Worm (Caenorhabditis elegans) whole organism, L3 larva: ENCODE measurements around the gene F15G9.2.

Source experiments
- R02D3.7 ChIP-seq: fragments of 150-350 bp; optimal IDR thresholded peaks from 2 replicates; lab custom pipeline; 2014; ENCODE audit warnings: missing biosample characterization, missing genetic modification characterization
- aly-2 ChIP-seq: fragments of 150-350 bp; optimal IDR thresholded peaks from 2 replicates; lab custom pipeline; 2014; ENCODE audit warnings: missing biosample characterization, missing genetic modification characterization
- ama-1 ChIP-seq: fragments of 150-350 bp; optimal IDR thresholded peaks from 2 replicates; lab custom pipeline; 2018
- ceh-16 ChIP-seq: sonication (generic microtip); optimal IDR thresholded peaks from 2 replicates; lab custom pipeline; 2017; ENCODE audit warnings: missing biosample characterization, missing genetic modification characterization
- ceh-82 ChIP-seq: fragments of 150-350 bp; optimal IDR thresholded peaks from 2 replicates; lab custom pipeline; 2014; ENCODE audit warnings: missing biosample characterization, missing genetic modification characterization
- ceh-9 ChIP-seq: sonication (generic microtip); optimal IDR thresholded peaks from 2 replicates; lab custom pipeline; 2018; ENCODE audit warnings: missing biosample characterization, missing genetic modification characterization
- egl-5 ChIP-seq: fragments of 150-350 bp; optimal IDR thresholded peaks from 2 replicates; lab custom pipeline; 2017; ENCODE audit warnings: missing biosample characterization, missing genetic modification reagents, missing genetic modification characterization, inconsistent platforms
- elt-1 ChIP-seq: fragments of 150-350 bp; optimal IDR thresholded peaks from 2 replicates; lab custom pipeline; 2014; ENCODE audit warnings: missing biosample characterization, missing genetic modification characterization
- elt-2 ChIP-seq: sonication (generic microtip); optimal IDR thresholded peaks from 2 replicates; lab custom pipeline; 2016; ENCODE audit warnings: missing genetic modification reagents, mild to moderate bottlenecking, missing genetic modification characterization, missing compliant biosample characterization
- elt-3 ChIP-seq, 3 experiments: fragments of 150-350 bp in 1 of 3; sonication (generic microtip) in 2 of 3; optimal IDR thresholded peaks; 2 replicates in 2 of 3; 4 replicates in 1 of 3; lab custom pipeline; 2014 to 2017; ENCODE audit warnings: missing biosample characterization in 3 of 3, missing genetic modification characterization in 3 of 3
- eor-1 ChIP-seq, 2 experiments: fragments of 150-350 bp; optimal IDR thresholded peaks; 2 replicates each; lab custom pipeline; 2014 to 2018; ENCODE audit warnings: missing biosample characterization in 2 of 2, missing genetic modification characterization in 2 of 2
- fkh-10 ChIP-seq: sonication (generic microtip); optimal IDR thresholded peaks from 2 replicates; lab custom pipeline; 2017; ENCODE audit warnings: missing biosample characterization, missing genetic modification reagents, missing genetic modification characterization
- fkh-2 ChIP-seq: fragments of 150-350 bp; optimal IDR thresholded peaks from 2 replicates; lab custom pipeline; 2014; ENCODE audit warnings: missing biosample characterization, missing genetic modification reagents, missing genetic modification characterization
- hmg-11 ChIP-seq: sonication (generic microtip); optimal IDR thresholded peaks from 2 replicates; lab custom pipeline; 2016; ENCODE audit warnings: missing genetic modification characterization, missing compliant biosample characterization
- jun-1 ChIP-seq: fragments of 150-350 bp; optimal IDR thresholded peaks from 2 replicates; lab custom pipeline; 2014; ENCODE audit warnings: missing biosample characterization, missing genetic modification reagents, missing genetic modification characterization
- lin-15B ChIP-seq: fragments of 150-350 bp; optimal IDR thresholded peaks from 2 replicates; lab custom pipeline; 2014; ENCODE audit warnings: missing biosample characterization, missing genetic modification characterization
- lin-39 ChIP-seq: fragments of 150-350 bp; optimal IDR thresholded peaks from 2 replicates; lab custom pipeline; 2018; ENCODE audit warnings: missing biosample characterization, missing genetic modification reagents, missing genetic modification characterization
- nhr-11 ChIP-seq: fragments of 150-350 bp; optimal IDR thresholded peaks from 2 replicates; lab custom pipeline; 2014; ENCODE audit warnings: missing biosample characterization, missing genetic modification characterization
- nhr-12 ChIP-seq: fragments of 150-350 bp; optimal IDR thresholded peaks from 2 replicates; lab custom pipeline; 2014; ENCODE audit warnings: missing biosample characterization, missing genetic modification characterization
- nhr-23 ChIP-seq: fragments of 150-350 bp; optimal IDR thresholded peaks from 2 replicates; lab custom pipeline; 2014; ENCODE audit warnings: missing biosample characterization, missing genetic modification reagents, missing genetic modification characterization
- nhr-237 ChIP-seq: fragments of 150-350 bp; optimal IDR thresholded peaks from 2 replicates; lab custom pipeline; 2014; ENCODE audit warnings: missing biosample characterization, missing genetic modification characterization
- nhr-25 ChIP-seq: sonication (generic microtip); optimal IDR thresholded peaks from 2 replicates; lab custom pipeline; 2017; ENCODE audit warnings: missing biosample characterization, missing genetic modification characterization
- nhr-28 ChIP-seq: fragments of 150-350 bp; optimal IDR thresholded peaks from 2 replicates; lab custom pipeline; 2014; ENCODE audit warnings: missing biosample characterization, missing genetic modification characterization
- nhr-43 ChIP-seq: sonication (generic microtip); optimal IDR thresholded peaks from 2 replicates; lab custom pipeline; 2016; ENCODE audit warnings: mild to moderate bottlenecking, missing genetic modification characterization, missing compliant biosample characterization; ENCODE audit not compliant: poor library complexity, severe bottlenecking
- nhr-67 ChIP-seq: fragments of 150-350 bp; optimal IDR thresholded peaks from 2 replicates; lab custom pipeline; 2014; ENCODE audit warnings: missing biosample characterization, missing genetic modification characterization
- nhr-76 ChIP-seq: fragments of 150-350 bp; sonication (generic microtip); optimal IDR thresholded peaks from 5 replicates; lab custom pipeline; 2014; ENCODE audit warnings: missing biosample characterization, missing genetic modification characterization
- nhr-77 ChIP-seq: fragments of 150-350 bp; optimal IDR thresholded peaks from 2 replicates; lab custom pipeline; 2014; ENCODE audit warnings: missing biosample characterization, missing genetic modification characterization
- pha-4 ChIP-seq: fragments of 150-350 bp; optimal IDR thresholded peaks from 2 replicates; lab custom pipeline; 2014; ENCODE audit warnings: missing biosample characterization, missing genetic modification reagents, missing genetic modification characterization
- pqm-1 ChIP-seq: fragments of 150-350 bp; optimal IDR thresholded peaks from 2 replicates; lab custom pipeline; 2017; ENCODE audit warnings: missing biosample characterization, missing genetic modification characterization, inconsistent platforms
- snpc-4 ChIP-seq: fragments of 150-350 bp; optimal IDR thresholded peaks from 2 replicates; lab custom pipeline; 2014; ENCODE audit warnings: missing biosample characterization, missing genetic modification characterization
- tbx-2 ChIP-seq: sonication (generic microtip); optimal IDR thresholded peaks from 2 replicates; lab custom pipeline; 2016; ENCODE audit warnings: mild to moderate bottlenecking, missing genetic modification characterization, missing compliant biosample characterization
- unc-39 ChIP-seq: sonication (generic microtip); optimal IDR thresholded peaks from 4 replicates; lab custom pipeline; 2017; ENCODE audit warnings: missing biosample characterization, missing genetic modification characterization
- unc-62 ChIP-seq: fragments of 150-350 bp; sonication (generic microtip); optimal IDR thresholded peaks from 4 replicates; lab custom pipeline; 2014; ENCODE audit warnings: missing biosample characterization, missing genetic modification reagents, missing genetic modification characterization
- zag-1 ChIP-seq: fragments of 150-350 bp; optimal IDR thresholded peaks from 2 replicates; lab custom pipeline; 2014; ENCODE audit warnings: missing biosample characterization, missing genetic modification characterization
- ztf-11 ChIP-seq: fragments of 150-350 bp; optimal IDR thresholded peaks from 2 replicates; lab custom pipeline; 2014; ENCODE audit warnings: missing biosample characterization, missing genetic modification characterization
- ztf-4 ChIP-seq: fragments of 150-350 bp; optimal IDR thresholded peaks from 2 replicates; lab custom pipeline; 2014; ENCODE audit warnings: missing biosample characterization, missing genetic modification characterization

Gene F15G9.2

ce11 chrX:9679427-9679826 is 34.1 kb downstream of the F15G9.2 start:
- no peak for TF ChIP-seq R02D3.7 (tag; lab: Kevin White, UChicago)
- TF ChIP-seq pha-4 (tag; lab: Kevin White, UChicago), result peak; percentile 38
- TF ChIP-seq nhr-11 (tag; lab: Kevin White, UChicago), result no peak
- peak; percentile 82 for TF ChIP-seq elt-2 (tag; lab: Kevin White, UChicago)
- peak; percentile 57 for TF ChIP-seq pqm-1 (tag; lab: Kevin White, UChicago)

- no peak for TF ChIP-seq fkh-2 (tag; lab: Kevin White, UChicago)
- no peak for TF ChIP-seq egl-5
- no peak for TF ChIP-seq snpc-4 (tag; lab: Kevin White, UChicago)
- no peak for TF ChIP-seq lin-39 (tag; lab: Kevin White, UChicago)
- no peak for TF ChIP-seq ceh-16 (tag; lab: Kevin White, UChicago)
- no peak for TF ChIP-seq elt-3 (tag; optimal IDR thresholded peaks at IDR 0.05; lab: Kevin White, UChicago)
- no peak for TF ChIP-seq zag-1 (tag; lab: Kevin White, UChicago)
- TF ChIP-seq nhr-43, result no peak
- no peak for TF ChIP-seq tbx-2
- TF ChIP-seq, all 47 proteins: peak for 0
Measured at ce11 chrX:9677927-9678326, 35.6 kb downstream of the F15G9.2 start.

DNA sequence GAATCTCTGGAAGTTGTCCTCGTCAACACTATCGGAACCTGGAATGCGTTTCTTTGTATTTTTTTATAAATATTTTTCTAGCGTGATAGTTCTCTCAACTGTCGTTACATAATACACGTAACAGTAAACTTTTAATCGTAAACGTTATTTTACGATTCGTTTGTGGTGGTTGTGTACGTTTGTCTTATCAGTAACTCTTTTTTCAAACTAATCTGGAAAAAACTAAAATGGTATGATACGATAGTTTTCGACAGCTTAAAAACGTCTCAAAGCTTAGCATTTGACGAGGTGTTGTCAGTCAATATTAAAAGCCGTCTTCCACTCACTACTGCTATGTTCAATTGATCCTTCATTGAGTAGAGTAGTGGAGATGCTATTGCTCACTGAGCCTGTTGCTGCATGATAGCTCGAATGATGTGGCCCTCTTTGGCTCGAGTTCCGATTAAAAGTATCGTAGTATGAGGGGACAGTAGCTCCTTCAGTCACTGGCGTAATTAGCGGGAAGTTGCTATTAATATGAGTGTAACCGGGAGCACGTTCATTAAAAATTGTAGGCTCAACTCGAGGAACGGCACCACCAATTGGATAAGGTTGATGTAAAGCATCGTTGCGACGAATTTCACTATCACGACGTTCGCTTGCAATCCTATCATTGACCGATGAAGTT is 36.6 kb downstream of the F15G9.2 start:
- no peak for TF ChIP-seq nhr-28 (tag; lab: Kevin White, UChicago)
- TF ChIP-seq nhr-23 (tag; lab: Kevin White, UChicago), result no peak
- no peak for TF ChIP-seq eor-1 (tag; optimal IDR thresholded peaks at IDR 0.05; lab: Kevin White, UChicago)
- TF ChIP-seq ceh-9 (tag; lab: Kevin White, UChicago), result no peak
- no peak for TF ChIP-seq lin-15B
- no peak for TF ChIP-seq nhr-25
- peak; percentile 72 for TF ChIP-seq elt-2 (tag; lab: Kevin White, UChicago)
- TF ChIP-seq unc-62 (GFP tag; lab: Kevin White, UChicago), result no peak
- TF ChIP-seq pha-4 (tag; lab: Kevin White, UChicago), result peak; percentile 44
- TF ChIP-seq zag-1 (tag; lab: Kevin White, UChicago), result no peak
- TF ChIP-seq jun-1, result no peak
- TF ChIP-seq pqm-1 (tag; lab: Kevin White, UChicago), result peak; percentile 30
- TF ChIP-seq aly-2 (tag; lab: Kevin White, UChicago), result no peak
- TF ChIP-seq ztf-11 (tag; lab: Kevin White, UChicago), result no peak
- no peak for TF ChIP-seq nhr-76
- no peak for TF ChIP-seq ztf-4 (tag; lab: Kevin White, UChicago)
- TF ChIP-seq, all 47 proteins: peak for 3

ce11 chrX:9676009-9676408 is 37.5 kb downstream of the F15G9.2 start:
- TF ChIP-seq ceh-82, result no peak
- peak; percentile 24 for TF ChIP-seq pha-4 (tag; lab: Kevin White, UChicago)
- no peak for TF ChIP-seq elt-1 (tag; lab: Kevin White, UChicago)
- peak; percentile 10 for TF ChIP-seq elt-2 (tag; lab: Kevin White, UChicago)

ce11 chrX:9674799-9675198 is 38.7 kb downstream of the F15G9.2 start, which contains the start of gene C43C3.4:
TSS of gene C43C3.4 (minus strand) at chrX:9674899.
- no peak for TF ChIP-seq lin-39 (tag; lab: Kevin White, UChicago)
- no peak for TF ChIP-seq nhr-76
- no peak for TF ChIP-seq elt-3 (tag; optimal IDR thresholded peaks at IDR 0.05; lab: Kevin White, UChicago)
- no peak for TF ChIP-seq nhr-12
- no peak for TF ChIP-seq hmg-11 (tag; lab: Kevin White, UChicago)
- no peak for TF ChIP-seq pqm-1 (tag; lab: Kevin White, UChicago)
- TF ChIP-seq fkh-10, result no peak
- TF ChIP-seq nhr-237 (tag; lab: Kevin White, UChicago), result no peak
- TF ChIP-seq ama-1 (lab: Kevin White, UChicago), result no peak
- TF ChIP-seq zag-1 (tag; lab: Kevin White, UChicago), result no peak
- TF ChIP-seq unc-39 (tag; lab: Kevin White, UChicago), result no peak
- TF ChIP-seq elt-1 (tag; lab: Kevin White, UChicago), result no peak
- TF ChIP-seq nhr-67 (tag; lab: Kevin White, UChicago), result no peak
- no peak for TF ChIP-seq fkh-2 (tag; lab: Kevin White, UChicago)
- TF ChIP-seq snpc-4 (tag; lab: Kevin White, UChicago), result no peak
- no peak for TF ChIP-seq nhr-11 (tag; lab: Kevin White, UChicago)
- TF ChIP-seq nhr-77, result no peak
- TF ChIP-seq pha-4 (tag; lab: Kevin White, UChicago), result no peak
- TF ChIP-seq, all 47 proteins: peak for 0
